Worm (Caenorhabditis elegans): ENCODE data around the gene mrpl-21.

- TF ChIP-seq ztf-11 (tag; optimal IDR thresholded peaks at IDR 0.05) (no peak), lsy-2 (tag; optimal IDR thresholded peaks at IDR 0.05) (no peak), lin-13 (tag; optimal IDR thresholded peaks at IDR 0.05) (no peak), blmp-1 (tag; optimal IDR thresholded peaks at IDR 0.05) (no peak), unc-39 (tag; optimal IDR thresholded peaks at IDR 0.05) (no peak), mep-1 (tag; optimal IDR thresholded peaks at IDR 0.05) (no peak)
Measured at ce11 chrIII:4195306-4196008, 47.9 kb downstream of the mrpl-21 start.

Data from whole organism, mixed stage, embryonic.